Worm (Caenorhabditis elegans) whole organism, young adult: Measurements from ENCODE around the gene dcaf-1.

Source experiments
- C17E4.6 ChIP-seq: fragments of 200-800 bp; sonication (Bioruptor generic); IDR thresholded peaks from 2 replicates; pipeline ENCODE4 v1.3.6; 2022; ENCODE audit warnings: missing genetic modification reagents, missing genetic modification characterization, missing compliant biosample characterization
- F37B4.10 ChIP-seq: fragments of 200-800 bp; sonication (Bioruptor generic); IDR thresholded peaks from 2 replicates; pipeline ENCODE4 v1.3.6; 2022; ENCODE audit warnings: missing genetic modification characterization, missing compliant biosample characterization
- F39B2.1 ChIP-seq: fragments of 200-800 bp; sonication (Bioruptor generic); IDR thresholded peaks from 2 replicates; pipeline ENCODE4 v1.3.6; 2022; ENCODE audit warnings: missing genetic modification reagents, missing genetic modification characterization, missing compliant biosample characterization
- F55B11.4 ChIP-seq: sonication (generic microtip); optimal IDR thresholded peaks from 2 replicates; lab custom pipeline; 2016; ENCODE audit warnings: missing compliant biosample characterization, missing genetic modification characterization, borderline replicate concordance; ENCODE audit not compliant: insufficient read depth
- F57C9.4 ChIP-seq: sonication (generic microtip); optimal IDR thresholded peaks from 2 replicates; lab custom pipeline; 2017; ENCODE audit warnings: mild to moderate bottlenecking, missing genetic modification characterization, missing compliant biosample characterization
- K12H6.12 ChIP-seq: fragments of 200-800 bp; sonication (Bioruptor generic); optimal IDR thresholded peaks from 2 replicates; lab custom pipeline; 2018; ENCODE audit warnings: mild to moderate bottlenecking, missing genetic modification characterization, missing compliant biosample characterization
- T26A5.8 ChIP-seq: sonication (generic microtip); optimal IDR thresholded peaks from 2 replicates; lab custom pipeline; 2016; ENCODE audit warnings: missing genetic modification characterization, missing compliant biosample characterization
- Y56A3A.18 ChIP-seq: fragments of 200-800 bp; sonication (Bioruptor generic); IDR thresholded peaks from 2 replicates; pipeline ENCODE4 v1.3.6; 2022; ENCODE audit warnings: missing genetic modification reagents, missing genetic modification characterization, missing compliant biosample characterization
- Y79H2A.3 ChIP-seq: fragments of 200-800 bp; sonication (Bioruptor generic); conservative IDR thresholded peaks from 2 replicates; pipeline ENCODE4 v1.3.6; 2022; ENCODE audit warnings: missing genetic modification reagents, missing genetic modification characterization, missing compliant biosample characterization
- ama-1 ChIP-seq, 3 experiments: fragments of 150-350 bp in 1 of 3; sonication (generic microtip) in 2 of 3; optimal IDR thresholded peaks; 2 replicates each; lab custom pipeline; 2014 to 2018; ENCODE audit warnings: missing biosample characterization in 2 of 3, missing genetic modification characterization in 2 of 3, missing genetic modification reagents in 2 of 3
- athp-1 ChIP-seq: sonication (generic microtip); optimal IDR thresholded peaks from 2 replicates; lab custom pipeline; 2017; ENCODE audit warnings: mild to moderate bottlenecking, missing genetic modification characterization, missing compliant biosample characterization
- attf-3 ChIP-seq: fragments of 200-800 bp; sonication (Bioruptor generic); conservative IDR thresholded peaks from 2 replicates; pipeline ENCODE4 v1.3.6; 2022; ENCODE audit warnings: missing genetic modification reagents, missing genetic modification characterization, missing compliant biosample characterization
- attf-5 ChIP-seq: fragments of 200-800 bp; sonication (Bioruptor generic); optimal IDR thresholded peaks from 2 replicates; lab custom pipeline; 2018; ENCODE audit warnings: mild to moderate bottlenecking, missing genetic modification characterization, missing compliant biosample characterization
- bed-2 ChIP-seq: fragments of 200-800 bp; sonication (Bioruptor generic); IDR thresholded peaks from 2 replicates; pipeline ENCODE4 v1.3.6; 2022; ENCODE audit warnings: missing genetic modification reagents, missing genetic modification characterization, missing compliant biosample characterization
- cebp-1 ChIP-seq, 2 experiments: fragments of 200-800 bp in 1 of 2; sonication (Bioruptor generic) in 1 of 2; sonication (generic microtip) in 1 of 2; IDR thresholded peaks in 1 of 2; optimal IDR thresholded peaks in 1 of 2; 2 replicates each; pipeline versions ENCODE4 v1.3.6 to Lab custom; 2017 to 2022; ENCODE audit warnings: missing compliant biosample characterization in 2 of 2, missing genetic modification characterization in 2 of 2, mild to moderate bottlenecking in 1 of 2, missing genetic modification reagents in 1 of 2, moderate library complexity in 1 of 2
- ceh-100 ChIP-seq: fragments of 200-800 bp; sonication (Bioruptor generic); IDR thresholded peaks from 2 replicates; pipeline ENCODE4 v1.3.6; 2022; ENCODE audit warnings: missing genetic modification reagents, missing genetic modification characterization, missing compliant biosample characterization
- ceh-79 ChIP-seq: sonication (generic microtip); optimal IDR thresholded peaks from 2 replicates; lab custom pipeline; 2017; ENCODE audit warnings: mild to moderate bottlenecking, missing genetic modification characterization, missing compliant biosample characterization
- him-1 ChIP-seq: sonication (generic microtip); optimal IDR thresholded peaks from 2 replicates; lab custom pipeline; 2016; ENCODE audit warnings: missing genotype, missing genetic modification reagents, missing genetic modification characterization, missing compliant biosample characterization
- hlh-26 ChIP-seq: fragments of 200-800 bp; sonication (Bioruptor generic); conservative IDR thresholded peaks from 2 replicates; pipeline ENCODE4 v1.3.6; 2022; ENCODE audit warnings: missing genetic modification reagents, missing genetic modification characterization, missing compliant biosample characterization
- hmg-1.2 ChIP-seq: fragments of 200-800 bp; sonication (Bioruptor generic); IDR thresholded peaks from 2 replicates; pipeline ENCODE4 v1.3.6; 2022; ENCODE audit warnings: missing genetic modification reagents, missing genetic modification characterization, missing compliant biosample characterization
- hrde-1 ChIP-seq: sonication (generic microtip); optimal IDR thresholded peaks from 2 replicates; lab custom pipeline; 2016; ENCODE audit warnings: missing genetic modification characterization, mild to moderate bottlenecking, missing compliant biosample characterization, moderate library complexity, missing genotype, missing genetic modification reagents, borderline replicate concordance
- lsl-1 ChIP-seq: fragments of 200-800 bp; sonication (Bioruptor generic); optimal IDR thresholded peaks from 2 replicates; lab custom pipeline; 2018; ENCODE audit warnings: mild to moderate bottlenecking, missing genetic modification characterization, moderate library complexity, missing compliant biosample characterization
- madf-6 ChIP-seq: fragments of 200-800 bp; sonication (Bioruptor generic); IDR thresholded peaks from 2 replicates; pipeline ENCODE4 v1.3.6; 2022; ENCODE audit warnings: missing genetic modification reagents, missing genetic modification characterization, missing compliant biosample characterization
- mcd-1 ChIP-seq: fragments of 200-800 bp; sonication (Bioruptor generic); IDR thresholded peaks from 2 replicates; pipeline ENCODE4 v1.3.6; 2022; ENCODE audit warnings: missing genetic modification reagents, missing genetic modification characterization, missing compliant biosample characterization
- mes-4 ChIP-seq: sonication (generic microtip); optimal IDR thresholded peaks from 2 replicates; lab custom pipeline; 2016; ENCODE audit warnings: missing genotype, missing genetic modification characterization, missing compliant biosample characterization
- nfyb-1 ChIP-seq: fragments of 200-800 bp; sonication (Bioruptor generic); IDR thresholded peaks from 2 replicates; pipeline ENCODE4 v1.3.6; 2022; ENCODE audit warnings: missing genetic modification reagents, missing genetic modification characterization, missing compliant biosample characterization
- nhr-80 ChIP-seq: sonication (generic microtip); optimal IDR thresholded peaks from 2 replicates; lab custom pipeline; 2016; ENCODE audit warnings: missing genetic modification characterization, missing compliant biosample characterization
- sdz-38 ChIP-seq: sonication (generic microtip); optimal IDR thresholded peaks from 2 replicates; lab custom pipeline; 2016; ENCODE audit warnings: missing genotype, missing genetic modification characterization, missing compliant biosample characterization
- sea-2 ChIP-seq: fragments of 200-800 bp; sonication (Bioruptor generic); IDR thresholded peaks from 2 replicates; pipeline ENCODE4 v1.3.6; 2022; ENCODE audit warnings: missing genetic modification characterization, missing compliant biosample characterization
- snpc-4 ChIP-seq, 5 experiments: fragments of 150-350 bp in 1 of 5; sonication (generic microtip) in 4 of 5; optimal IDR thresholded peaks; 2 replicates each; lab custom pipeline; 2014 to 2018; ENCODE audit warnings: missing genetic modification characterization in 5 of 5, missing biosample characterization in 3 of 5, antibody characterized with exemption in 2 of 5, mild to moderate bottlenecking in 2 of 5, missing compliant biosample characterization in 2 of 5, missing genotype in 2 of 5, moderate library complexity in 2 of 5, missing genetic modification reagents in 1 of 5
- sptf-2 ChIP-seq: fragments of 200-800 bp; sonication (Bioruptor generic); optimal IDR thresholded peaks from 2 replicates; lab custom pipeline; 2018; ENCODE audit warnings: mild to moderate bottlenecking, missing genetic modification characterization, missing compliant biosample characterization
- unc-130 ChIP-seq: sonication (generic microtip); optimal IDR thresholded peaks from 2 replicates; lab custom pipeline; 2016; ENCODE audit warnings: missing genetic modification reagents, missing genetic modification characterization, missing compliant biosample characterization
- ztf-18 ChIP-seq: sonication (generic microtip); optimal IDR thresholded peaks from 2 replicates; lab custom pipeline; 2016; ENCODE audit warnings: missing genotype, mild to moderate bottlenecking, missing genetic modification characterization, missing compliant biosample characterization
- ztf-28 ChIP-seq: fragments of 200-800 bp; sonication (Bioruptor generic); IDR thresholded peaks from 2 replicates; pipeline ENCODE4 v1.3.6; 2022; ENCODE audit warnings: missing genetic modification reagents, missing genetic modification characterization, missing compliant biosample characterization

The dcaf-1 gene

ce11 chrIV:9735750-9736149, 29.2 kb upstream of the dcaf-1 start:
- TF ChIP-seq ztf-28: no peak
- no peak for TF ChIP-seq mes-4 (tag; lab: Kevin White, UChicago)
- 0 out of 2 replicates have a peak, but pooled peaks have one; percentile 17 for TF ChIP-seq nfyb-1
- TF ChIP-seq cebp-1 (GFP tag; IDR thresholded peaks at IDR 0.05; lab: Robert Waterston, UW): peak; percentile 24; the same call in 1 of the 2 replicates
- peak; percentile 77 for TF ChIP-seq cebp-1 (tag; optimal IDR thresholded peaks at IDR 0.05; lab: Kevin White, UChicago)
- no peak for TF ChIP-seq hrde-1
- TF ChIP-seq hlh-26: no peak
- TF ChIP-seq attf-5 (GFP tag; lab: Kevin White, UChicago): peak; percentile 30
- peak; percentile 49 for TF ChIP-seq nhr-80 (tag; lab: Kevin White, UChicago)

- TF ChIP-seq hmg-1.2 (GFP tag; lab: Robert Waterston, UW) (peak; percentile 9; the same call in 1 of the 2 replicates), Y79H2A.3 (no peak)
Measured at ce11 chrIV:9734861-9735260, 28.3 kb upstream of the dcaf-1 start.

ce11 chrIV:9733904-9734303, 27.4 kb upstream of the dcaf-1 start:
- TF ChIP-seq mcd-1 (GFP tag; lab: Robert Waterston, UW) (0 out of 2 replicates have a peak, but pooled peaks have one; percentile 26), attf-3 (GFP tag; lab: Robert Waterston, UW) (no peak), ceh-100 (GFP tag; lab: Robert Waterston, UW) (peak; percentile 64), lsl-1 (GFP tag; lab: Kevin White, UChicago) (peak; percentile 84), snpc-4 (GFP tag; optimal IDR thresholded peaks at IDR 0.05; lab: Kevin White, UChicago) (no peak), snpc-4 (tag; optimal IDR thresholded peaks at IDR 0.05; lab: Kevin White, UChicago) (peak in 1 of 4 experiments; percentile 7), him-1 (tag; lab: Kevin White, UChicago) (peak; percentile 9), Y79H2A.3 (no peak)

ce11 chrIV:9728376-9728775, 21.9 kb upstream of the dcaf-1 start, which contains the start of gene nhr-100:
Gene nhr-100, plus strand, starts transcription at chrIV:9728676.
- TF ChIP-seq ceh-79 (no peak), sdz-38 (tag; lab: Kevin White, UChicago) (no peak), Y56A3A.18 (GFP tag; lab: Robert Waterston, UW) (no peak), sea-2 (GFP tag; lab: Robert Waterston, UW) (no peak), F39B2.1 (GFP tag; lab: Robert Waterston, UW) (no peak), T26A5.8 (tag; lab: Kevin White, UChicago) (no peak), athp-1 (tag; lab: Kevin White, UChicago) (no peak), madf-6 (GFP tag; lab: Robert Waterston, UW) (no peak), K12H6.12 (tag; lab: Kevin White, UChicago) (no peak), bed-2 (GFP tag; lab: Robert Waterston, UW) (no peak), ztf-18 (tag; lab: Kevin White, UChicago) (no peak), F55B11.4 (no peak), C17E4.6 (no peak), F37B4.10 (GFP tag; lab: Robert Waterston, UW) (no peak), sptf-2 (GFP tag; lab: Kevin White, UChicago) (no peak), ama-1 (optimal IDR thresholded peaks at IDR 0.05; lab: Kevin White, UChicago) (no peak), ama-1 (GFP tag; optimal IDR thresholded peaks at IDR 0.05; lab: Kevin White, UChicago) (no peak), F57C9.4 (tag; lab: Kevin White, UChicago) (no peak), unc-130 (GFP tag; lab: Kevin White, UChicago) (no peak)
